Worm (Caenorhabditis elegans) whole organism, L2 larva: ENCODE results near the gene cest-24.

Experiments
- C34F6.9 ChIP-seq: fragments of 150-350 bp; optimal IDR thresholded peaks from 2 replicates; lab custom pipeline; 2014; ENCODE audit warnings: missing biosample characterization, missing genetic modification characterization
- F13H6.1 ChIP-seq: sonication (generic microtip); optimal IDR thresholded peaks from 2 replicates; lab custom pipeline; 2016; ENCODE audit warnings: missing genetic modification characterization, missing compliant biosample characterization
- Y55F3AM.14 ChIP-seq: fragments of 200-800 bp; sonication (Bioruptor generic); optimal IDR thresholded peaks from 2 replicates; lab custom pipeline; 2018; ENCODE audit warnings: mild to moderate bottlenecking, missing genetic modification characterization, missing compliant biosample characterization
- alr-1 ChIP-seq: fragments of 150-350 bp; optimal IDR thresholded peaks from 2 replicates; lab custom pipeline; 2014; ENCODE audit warnings: missing biosample characterization, missing genetic modification characterization
- aly-2 ChIP-seq: fragments of 150-350 bp; optimal IDR thresholded peaks from 2 replicates; lab custom pipeline; 2014; ENCODE audit warnings: missing biosample characterization, missing genetic modification characterization
- ama-1 ChIP-seq: fragments of 150-350 bp; optimal IDR thresholded peaks from 2 replicates; lab custom pipeline; 2018; ENCODE audit warnings: inconsistent platforms
- blmp-1 ChIP-seq: sonication (generic microtip); optimal IDR thresholded peaks from 2 replicates; lab custom pipeline; 2017; ENCODE audit warnings: missing genetic modification characterization, mild to moderate bottlenecking, missing compliant biosample characterization, antibody characterized with exemption, moderate library complexity; ENCODE audit not compliant: insufficient read depth
- ceh-82 ChIP-seq: fragments of 150-350 bp; optimal IDR thresholded peaks from 2 replicates; lab custom pipeline; 2014; ENCODE audit warnings: missing biosample characterization, missing genetic modification characterization
- crh-2 ChIP-seq: sonication (generic microtip); optimal IDR thresholded peaks from 2 replicates; lab custom pipeline; 2017; ENCODE audit warnings: missing biosample characterization, missing genetic modification characterization
- dmd-4 ChIP-seq: sonication (generic microtip); optimal IDR thresholded peaks from 2 replicates; lab custom pipeline; 2017; ENCODE audit warnings: missing biosample characterization, missing genetic modification characterization
- elt-1 ChIP-seq: fragments of 150-350 bp; optimal IDR thresholded peaks from 2 replicates; lab custom pipeline; 2014; ENCODE audit warnings: missing biosample characterization, missing genetic modification characterization
- elt-3 ChIP-seq: sonication (generic microtip); optimal IDR thresholded peaks from 2 replicates; lab custom pipeline; 2017; ENCODE audit warnings: missing biosample characterization, missing genetic modification characterization
- fos-1 ChIP-seq: fragments of 150-350 bp; optimal IDR thresholded peaks from 2 replicates; lab custom pipeline; 2014; ENCODE audit warnings: missing biosample characterization, missing genetic modification characterization
- gmeb-1 ChIP-seq: fragments of 150-350 bp; optimal IDR thresholded peaks from 2 replicates; lab custom pipeline; 2014; ENCODE audit warnings: missing biosample characterization, missing genetic modification characterization
- lin-11 ChIP-seq: fragments of 150-350 bp; sonication (generic microtip); optimal IDR thresholded peaks from 2 replicates; lab custom pipeline; 2014; ENCODE audit warnings: missing biosample characterization, missing genetic modification characterization, inconsistent platforms, mixed read lengths
- lin-39 ChIP-seq: fragments of 150-350 bp; optimal IDR thresholded peaks from 2 replicates; lab custom pipeline; 2014; ENCODE audit warnings: missing biosample characterization, missing genetic modification reagents, missing genetic modification characterization
- mbf-1 ChIP-seq: sonication (generic microtip); optimal IDR thresholded peaks from 2 replicates; lab custom pipeline; 2017; ENCODE audit warnings: missing biosample characterization, missing genetic modification characterization
- mdl-1 ChIP-seq, 2 experiments: fragments of 150-350 bp in 1 of 2; sonication (generic microtip) in 1 of 2; optimal IDR thresholded peaks; 2 replicates each; lab custom pipeline; 2017; ENCODE audit warnings: missing biosample characterization in 2 of 2, missing genetic modification characterization in 2 of 2
- nhr-129 ChIP-seq: fragments of 150-350 bp; optimal IDR thresholded peaks from 2 replicates; lab custom pipeline; 2014; ENCODE audit warnings: missing biosample characterization, missing genetic modification characterization
- nhr-21 ChIP-seq: fragments of 150-350 bp; optimal IDR thresholded peaks from 2 replicates; lab custom pipeline; 2014; ENCODE audit warnings: missing biosample characterization, missing genetic modification characterization
- nhr-25 ChIP-seq: fragments of 150-350 bp; sonication (generic microtip); optimal IDR thresholded peaks from 3 replicates; lab custom pipeline; 2014; ENCODE audit warnings: missing biosample characterization, missing genetic modification characterization
- nhr-77 ChIP-seq: fragments of 150-350 bp; optimal IDR thresholded peaks from 2 replicates; lab custom pipeline; 2014; ENCODE audit warnings: missing biosample characterization, missing genetic modification characterization
- peb-1 ChIP-seq: fragments of 150-350 bp; optimal IDR thresholded peaks from 2 replicates; lab custom pipeline; 2014; ENCODE audit warnings: missing biosample characterization, missing genetic modification characterization
- sma-3 ChIP-seq: sonication (generic microtip); optimal IDR thresholded peaks from 2 replicates; lab custom pipeline; 2016; ENCODE audit warnings: missing genetic modification reagents, missing genetic modification characterization, missing compliant biosample characterization
- sma-9 ChIP-seq, 2 experiments: fragments of 150-350 bp in 1 of 2; sonication (generic microtip) in 1 of 2; optimal IDR thresholded peaks; 2 replicates each; lab custom pipeline; 2014 to 2016; ENCODE audit warnings: missing genetic modification characterization in 2 of 2, mild to moderate bottlenecking in 1 of 2, missing biosample characterization in 1 of 2, missing compliant biosample characterization in 1 of 2, missing genetic modification reagents in 1 of 2, moderate library complexity in 1 of 2
- unc-39 ChIP-seq: fragments of 150-350 bp; optimal IDR thresholded peaks from 2 replicates; lab custom pipeline; 2014; ENCODE audit warnings: missing biosample characterization, missing genetic modification characterization
- unc-62 ChIP-seq: fragments of 150-350 bp; optimal IDR thresholded peaks from 2 replicates; lab custom pipeline; 2014; ENCODE audit warnings: missing biosample characterization, missing genetic modification reagents, missing genetic modification characterization
- ztf-1 ChIP-seq: fragments of 200-800 bp; sonication (Bioruptor generic); conservative IDR thresholded peaks from 2 replicates; pipeline ENCODE4 v1.3.6; 2022; ENCODE audit warnings: missing genetic modification characterization, missing compliant biosample characterization
- ztf-11 ChIP-seq: sonication (generic microtip); optimal IDR thresholded peaks from 2 replicates; lab custom pipeline; 2017; ENCODE audit warnings: missing biosample characterization, missing genetic modification characterization
- ztf-4 ChIP-seq: fragments of 150-350 bp; optimal IDR thresholded peaks from 2 replicates; lab custom pipeline; 2014; ENCODE audit warnings: missing biosample characterization, missing genetic modification characterization

The cest-24 gene

DNA sequence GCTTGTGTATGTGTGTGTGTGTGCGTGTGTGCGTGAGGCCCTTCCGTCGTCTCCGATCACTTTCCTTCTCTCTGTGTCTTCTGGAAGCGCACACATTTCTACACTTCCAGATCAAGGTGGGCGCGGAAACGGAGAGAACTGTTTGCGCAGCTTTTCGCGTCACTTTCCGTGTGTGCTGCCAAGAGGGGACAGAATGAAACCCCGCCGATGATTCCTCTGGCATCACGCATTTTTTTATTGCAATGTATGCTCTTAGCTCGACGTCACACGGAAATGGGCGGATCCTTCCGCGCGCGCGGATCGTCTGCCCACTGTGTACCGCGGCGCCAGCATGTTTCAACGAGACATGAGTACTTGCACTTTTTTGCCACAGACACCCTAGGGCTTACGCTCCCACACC, 38.7 kb downstream of the cest-24 start:
- TF ChIP-seq F13H6.1 (tag; lab: Kevin White, UChicago) (peak; percentile 82), lin-39 (no peak), ztf-1 (GFP tag; lab: Robert Waterston, UW) (no peak)
- TF ChIP-seq, all 48 proteins: peak for 1

- TF ChIP-seq ceh-82 (tag; lab: Kevin White, UChicago) (no peak), nhr-77 (no peak), fos-1 (tag; lab: Kevin White, UChicago) (peak; percentile 40), F13H6.1 (tag; lab: Kevin White, UChicago) (peak; percentile 86), nhr-129 (tag; lab: Kevin White, UChicago) (peak; percentile 1), gmeb-1 (tag; lab: Kevin White, UChicago) (peak; percentile 27), sma-9 (GFP tag; optimal IDR thresholded peaks at IDR 0.05; lab: Kevin White, UChicago) (peak; percentile 19), sma-9 (tag; optimal IDR thresholded peaks at IDR 0.05; lab: Kevin White, UChicago) (no peak), Y55F3AM.14 (GFP tag; lab: Kevin White, UChicago) (peak; percentile 94)
- TF ChIP-seq, all 48 proteins: peak for 6
These were observed 39.3 kb downstream of the cest-24 start, which contains the start of gene bcl-11 for ce11 chrV:6355975-6356441. bcl-11 (plus strand) TSS chrV:6356025.

ce11 chrV:6357236-6357635, 40.5 kb downstream of the cest-24 start:
- TF ChIP-seq alr-1 (tag; lab: Kevin White, UChicago) = no peak
- TF ChIP-seq F13H6.1 (tag; lab: Kevin White, UChicago) = peak; percentile 83
- no peak for TF ChIP-seq nhr-25 (tag; lab: Kevin White, UChicago)
- peak; percentile 14 for TF ChIP-seq nhr-129 (tag; lab: Kevin White, UChicago)
- TF ChIP-seq elt-1 (tag; lab: Kevin White, UChicago) = no peak
- no peak for TF ChIP-seq dmd-4 (tag; lab: Kevin White, UChicago)
- TF ChIP-seq mbf-1 (tag; lab: Kevin White, UChicago) = no peak
- TF ChIP-seq elt-3 (tag; lab: Kevin White, UChicago) = no peak
- no peak for TF ChIP-seq sma-9 (GFP tag; optimal IDR thresholded peaks at IDR 0.05; lab: Kevin White, UChicago)
- TF ChIP-seq sma-9 (tag; optimal IDR thresholded peaks at IDR 0.05; lab: Kevin White, UChicago) = no peak
- no peak for TF ChIP-seq ztf-1 (GFP tag; lab: Robert Waterston, UW)
- TF ChIP-seq lin-39 = no peak
- no peak for TF ChIP-seq unc-39 (tag; lab: Kevin White, UChicago)

ce11 chrV:6358709-6359108, 42.0 kb downstream of the cest-24 start:
- TF ChIP-seq lin-39 (no peak), F13H6.1 (tag; lab: Kevin White, UChicago) (peak; percentile 62), lin-11 (tag; lab: Kevin White, UChicago) (no peak), mdl-1 (tag; optimal IDR thresholded peaks at IDR 0.05; lab: Kevin White, UChicago) (no peak), blmp-1 (tag; lab: Kevin White, UChicago) (no peak), gmeb-1 (tag; lab: Kevin White, UChicago) (no peak), nhr-129 (tag; lab: Kevin White, UChicago) (peak; percentile 34), ama-1 (no peak)

- TF ChIP-seq unc-62 (GFP tag; lab: Kevin White, UChicago) = no peak
- peak; percentile 92 for TF ChIP-seq F13H6.1 (tag; lab: Kevin White, UChicago)
These were observed 42.8 kb downstream of the cest-24 start for ce11 chrV:6359522-6359921.

ce11 chrV:6361688-6362087, 45.0 kb downstream of the cest-24 start:
- TF ChIP-seq fos-1 (tag; lab: Kevin White, UChicago) (no peak), crh-2 (no peak), blmp-1 (tag; lab: Kevin White, UChicago) (no peak), mdl-1 (tag; optimal IDR thresholded peaks at IDR 0.05; lab: Kevin White, UChicago) (no peak)

DNA sequence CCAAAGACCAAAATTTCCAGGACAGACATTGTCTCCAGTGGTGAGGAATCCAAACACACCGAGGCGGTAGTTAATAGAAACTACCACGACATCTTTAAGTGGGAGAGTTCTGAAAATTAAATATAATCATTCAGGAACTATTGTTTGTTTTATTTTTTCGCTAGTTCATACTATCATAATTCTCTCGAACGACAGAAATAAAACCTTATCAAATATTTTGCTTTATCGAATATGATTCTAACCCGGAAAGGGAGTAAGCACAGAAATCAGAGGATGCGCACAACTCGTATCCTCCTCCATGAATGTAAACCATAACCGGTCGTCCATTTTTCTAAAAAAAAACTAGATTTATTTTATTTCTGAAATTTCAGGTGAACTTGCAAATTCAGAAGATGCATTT, 48.1 kb downstream of the cest-24 start:
- TF ChIP-seq mdl-1 (tag; optimal IDR thresholded peaks at IDR 0.05; lab: Kevin White, UChicago) (no peak), fos-1 (tag; lab: Kevin White, UChicago) (peak; percentile 39)

DNA sequence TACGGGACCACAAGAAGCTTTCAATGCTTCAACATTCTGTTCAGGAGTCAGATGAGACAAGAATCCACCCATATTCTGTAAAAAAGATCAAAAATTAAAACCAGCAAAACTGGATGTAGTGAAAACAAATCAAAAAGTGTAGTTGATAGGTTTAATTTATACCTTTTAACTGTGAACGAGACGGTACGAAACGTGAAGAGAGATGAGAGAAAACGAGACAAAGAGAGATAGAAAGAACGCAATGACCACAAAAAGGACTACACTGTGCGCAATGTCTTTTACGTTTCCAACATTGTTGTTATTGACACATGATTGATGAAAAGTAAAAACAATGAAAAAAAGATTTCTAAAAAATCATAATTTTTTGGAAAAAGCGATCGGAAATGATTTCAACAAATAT, 48.9 kb downstream of the cest-24 start, which contains the start of gene cest-33:
TSS of gene cest-33 (minus strand) at position 75 of the 400 bp plus-strand sequence.
- TF ChIP-seq nhr-77 (no peak), unc-62 (GFP tag; lab: Kevin White, UChicago) (no peak), ama-1 (no peak), fos-1 (tag; lab: Kevin White, UChicago) (peak; percentile 8), ztf-4 (tag; lab: Kevin White, UChicago) (no peak), elt-1 (tag; lab: Kevin White, UChicago) (no peak), aly-2 (no peak), crh-2 (peak; percentile 41), blmp-1 (tag; lab: Kevin White, UChicago) (peak; percentile 33), sma-9 (GFP tag; optimal IDR thresholded peaks at IDR 0.05; lab: Kevin White, UChicago) (peak; percentile 62), sma-9 (tag; optimal IDR thresholded peaks at IDR 0.05; lab: Kevin White, UChicago) (no peak), ztf-11 (tag; lab: Kevin White, UChicago) (no peak), nhr-25 (tag; lab: Kevin White, UChicago) (peak; percentile 36), sma-3 (GFP tag; lab: Kevin White, UChicago) (peak; percentile 18), alr-1 (tag; lab: Kevin White, UChicago) (no peak), peb-1 (no peak), nhr-21 (tag; lab: Kevin White, UChicago) (peak; percentile 23), F13H6.1 (tag; lab: Kevin White, UChicago) (peak; percentile 58), C34F6.9 (tag; lab: Kevin White, UChicago) (no peak)
